Worm (Caenorhabditis elegans) whole organism, L4 larva: ENCODE data around the gene ZK742.6.

Experiments used
- aha-1 ChIP-seq: fragments of 150-350 bp; peaks from one replicate; lab custom pipeline; 2014; ENCODE audit warnings: missing biosample characterization, missing genetic modification characterization
- dve-1 ChIP-seq: sonication (generic microtip); optimal IDR thresholded peaks from 2 replicates; lab custom pipeline; 2017; ENCODE audit warnings: antibody characterized with exemption, mild to moderate bottlenecking, missing genetic modification characterization, missing compliant biosample characterization; ENCODE audit not compliant: insufficient read depth
- egl-27 ChIP-seq: sonication (generic microtip); optimal IDR thresholded peaks from 3 replicates; lab custom pipeline; 2017; ENCODE audit warnings: missing biosample characterization, missing genetic modification reagents, missing genetic modification characterization
- hlh-30 ChIP-seq: sonication (generic microtip); optimal IDR thresholded peaks from 2 replicates; lab custom pipeline; 2017; ENCODE audit warnings: antibody characterized with exemption, mild to moderate bottlenecking, missing genetic modification characterization, missing compliant biosample characterization; ENCODE audit not compliant: insufficient read depth
- lim-7 ChIP-seq: fragments of 200-800 bp; sonication (Bioruptor generic); IDR thresholded peaks from 2 replicates; pipeline ENCODE4 v1.3.6; 2022; ENCODE audit warnings: missing genetic modification characterization, missing compliant biosample characterization
- lin-13 ChIP-seq: fragments of 150-350 bp; optimal IDR thresholded peaks from 2 replicates; lab custom pipeline; 2014; ENCODE audit warnings: missing biosample characterization, missing genetic modification reagents, missing genetic modification characterization
- lsy-2 ChIP-seq, 2 experiments: fragments of 150-350 bp in 1 of 2; sonication (generic microtip) in 1 of 2; optimal IDR thresholded peaks; 2 replicates each; lab custom pipeline; 2014 to 2017; ENCODE audit warnings: missing biosample characterization in 2 of 2, missing genetic modification characterization in 2 of 2
- mep-1 ChIP-seq: fragments of 150-350 bp; sonication (generic microtip); optimal IDR thresholded peaks from 3 replicates; lab custom pipeline; 2014; ENCODE audit warnings: missing biosample characterization, missing genetic modification characterization
- mes-2 ChIP-seq: sonication (generic microtip); optimal IDR thresholded peaks from 2 replicates; lab custom pipeline; 2016; ENCODE audit warnings: missing genotype, mild to moderate bottlenecking, missing genetic modification characterization, missing compliant biosample characterization; ENCODE audit not compliant: poor library complexity, severe bottlenecking
- nhr-10 ChIP-seq: fragments of 150-350 bp; optimal IDR thresholded peaks from 2 replicates; lab custom pipeline; 2014; ENCODE audit warnings: missing biosample characterization, missing genetic modification characterization
- nhr-6 ChIP-seq: fragments of 150-350 bp; optimal IDR thresholded peaks from 2 replicates; lab custom pipeline; 2014; ENCODE audit warnings: missing biosample characterization, missing genetic modification characterization
- nhr-76 ChIP-seq: fragments of 150-350 bp; optimal IDR thresholded peaks from 2 replicates; lab custom pipeline; 2014; ENCODE audit warnings: missing biosample characterization, missing genetic modification characterization
- skn-1 ChIP-seq: fragments of 150-350 bp; optimal IDR thresholded peaks from 2 replicates; lab custom pipeline; 2014; ENCODE audit warnings: missing biosample characterization, missing genetic modification characterization

DNA sequence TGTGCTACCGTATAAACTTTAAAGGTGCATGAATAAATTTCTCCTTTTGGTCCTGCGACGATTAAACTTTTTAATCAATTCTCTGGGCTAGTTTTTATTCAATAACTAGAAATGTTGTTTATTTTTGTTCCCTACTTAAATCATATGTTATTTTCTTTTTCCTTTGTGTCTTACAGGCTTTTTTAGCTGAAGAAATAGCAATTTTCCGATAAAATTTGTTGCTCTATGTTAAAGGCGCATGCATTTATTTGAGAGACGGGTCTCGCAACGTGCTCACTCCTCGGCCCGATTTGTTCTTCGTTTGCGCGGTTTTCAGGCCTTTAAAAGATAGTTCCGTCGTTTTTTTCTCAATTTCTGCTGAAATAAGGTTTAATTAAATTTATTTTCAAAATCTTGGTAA, 39.2 kb upstream of the ZK742.6 start:
- no peak for TF ChIP-seq nhr-76
- TF ChIP-seq mep-1 (tag; lab: Kevin White, UChicago) = no peak
- TF ChIP-seq lsy-2 (tag; optimal IDR thresholded peaks at IDR 0.05; lab: Kevin White, UChicago) = peak in 1 of 2 experiments; percentile 27
- TF ChIP-seq dve-1 (tag; lab: Kevin White, UChicago) = no peak
- TF ChIP-seq mes-2 (tag; lab: Kevin White, UChicago) = peak; percentile 24
- TF ChIP-seq nhr-6 (tag; lab: Kevin White, UChicago) = peak; percentile 52
- no peak for TF ChIP-seq aha-1 (tag; lab: Kevin White, UChicago)
- no peak for TF ChIP-seq lim-7 (GFP tag; lab: Robert Waterston, UW)
- TF ChIP-seq skn-1 (tag; lab: Kevin White, UChicago) = no peak
- no peak for TF ChIP-seq nhr-10 (tag; lab: Kevin White, UChicago)
- TF ChIP-seq egl-27 (tag; lab: Kevin White, UChicago) = no peak
- TF ChIP-seq hlh-30 (tag; lab: Kevin White, UChicago) = no peak
- no peak for TF ChIP-seq lin-13 (GFP tag; lab: Kevin White, UChicago)
